Worm (Caenorhabditis elegans): ENCODE measurements around the gene fib-1.

DNA sequence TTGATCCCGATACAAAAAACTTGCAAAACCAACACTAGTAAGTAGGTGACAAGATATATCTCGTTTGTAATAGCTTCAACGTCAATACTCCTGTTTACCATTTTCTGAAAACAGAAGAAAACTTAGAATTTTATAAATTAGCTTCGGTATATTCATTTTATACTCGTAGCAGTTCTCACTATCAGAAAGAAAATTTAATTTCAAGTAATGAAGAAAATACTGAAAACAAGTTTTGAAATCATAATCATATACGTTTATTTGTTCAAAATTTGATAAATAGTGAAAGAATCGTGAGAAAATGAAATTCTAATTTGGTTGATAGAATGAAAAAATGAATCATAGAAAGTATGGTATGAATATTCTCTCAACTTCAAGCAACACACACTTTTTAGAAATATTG is 47.4 kb downstream of the fib-1 start, which contains the start of gene C30G7.5:
- no peak for TF ChIP-seq nhr-25 (tag; optimal IDR thresholded peaks at IDR 0.05; ENCODE audit: borderline replicate concordance, insufficient read depth)
- TF ChIP-seq lsy-2 (tag; optimal IDR thresholded peaks at IDR 0.05) = no peak
